Worm (Caenorhabditis elegans) whole organism, late embryonic: ENCODE results near the gene F17A9.4.

Source experiments
- ama-1 ChIP-seq: fragments of 150-350 bp; optimal IDR thresholded peaks from 2 replicates; lab custom pipeline; 2014
- ceh-19 ChIP-seq: fragments of 200-800 bp; sonication (Bioruptor generic); optimal IDR thresholded peaks from 2 replicates; lab custom pipeline; 2018; ENCODE audit warnings: mild to moderate bottlenecking, missing genetic modification characterization, missing compliant biosample characterization
- ceh-9 ChIP-seq: sonication (generic microtip); optimal IDR thresholded peaks from 2 replicates; lab custom pipeline; 2016; ENCODE audit warnings: mild to moderate bottlenecking, missing genetic modification characterization, inconsistent platforms, missing compliant biosample characterization
- elt-2 ChIP-seq: sonication (generic microtip); optimal IDR thresholded peaks from 2 replicates; lab custom pipeline; 2016; ENCODE audit warnings: missing genetic modification reagents, missing genetic modification characterization, missing compliant biosample characterization
- fkh-10 ChIP-seq: fragments of 150-350 bp; optimal IDR thresholded peaks from 2 replicates; lab custom pipeline; 2014; ENCODE audit warnings: missing biosample characterization, missing genetic modification reagents, missing genetic modification characterization
- hlh-6 ChIP-seq: sonication (generic microtip); optimal IDR thresholded peaks from 2 replicates; lab custom pipeline; 2016; ENCODE audit warnings: missing genotype, missing genetic modification characterization, missing compliant biosample characterization
- pag-3 ChIP-seq: sonication (generic microtip); optimal IDR thresholded peaks from 2 replicates; lab custom pipeline; 2016; ENCODE audit warnings: missing compliant biosample characterization, missing genetic modification characterization, borderline replicate concordance
- pax-1 ChIP-seq: fragments of 150-350 bp; optimal IDR thresholded peaks from 2 replicates; lab custom pipeline; 2014; ENCODE audit warnings: missing biosample characterization, missing genetic modification characterization
- rnt-1 ChIP-seq: sonication (generic microtip); optimal IDR thresholded peaks from 2 replicates; lab custom pipeline; 2016; ENCODE audit warnings: missing genetic modification characterization, missing compliant biosample characterization
- sox-4 ChIP-seq: sonication (generic microtip); optimal IDR thresholded peaks from 2 replicates; lab custom pipeline; 2017; ENCODE audit warnings: mild to moderate bottlenecking, missing genetic modification characterization, inconsistent platforms, missing compliant biosample characterization
- unc-86 ChIP-seq: sonication (generic microtip); optimal IDR thresholded peaks from 2 replicates; lab custom pipeline; 2016; ENCODE audit warnings: missing genetic modification characterization, missing compliant biosample characterization

DNA sequence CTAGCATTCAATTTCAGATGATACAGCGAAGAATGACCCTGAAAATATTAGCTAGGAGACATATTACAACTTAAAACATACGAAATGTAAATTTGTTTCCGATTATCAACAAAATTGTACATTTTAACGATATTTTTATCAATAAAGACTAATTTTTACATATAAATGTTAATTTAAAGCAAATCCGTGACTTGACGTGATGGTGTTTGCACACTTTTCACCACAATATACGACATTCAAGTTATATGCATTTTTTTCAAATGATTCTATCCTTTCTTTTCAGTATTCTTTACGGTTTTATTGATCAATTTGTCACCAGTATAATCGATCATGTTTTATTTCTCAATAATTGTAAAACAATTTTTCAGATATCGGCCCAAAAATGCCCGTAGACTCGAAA is 14.6 kb downstream of the F17A9.4 start, which contains the start of gene Y38A10A.7:
- TF ChIP-seq fkh-10 (GFP tag; lab: Kevin White, UChicago): no peak
- no peak for TF ChIP-seq unc-86
- no peak for TF ChIP-seq pag-3
- no peak for TF ChIP-seq elt-2
- TF ChIP-seq hlh-6 (tag; lab: Kevin White, UChicago): no peak
- no peak for TF ChIP-seq sox-4
- no peak for TF ChIP-seq ceh-19 (GFP tag; lab: Kevin White, UChicago)
- no peak for TF ChIP-seq rnt-1 (tag; lab: Kevin White, UChicago)
- no peak for TF ChIP-seq ceh-9 (tag; lab: Kevin White, UChicago)
- TF ChIP-seq ama-1 (lab: Kevin White, UChicago): no peak
- no peak for TF ChIP-seq pax-1
